Worm (Caenorhabditis elegans) whole organism, L4 larva: ENCODE data around the gene B0507.7.
A peak's percentile ranks its signal among the peaks of the same experiment; 100 is the strongest.

Experiments used
- R02D3.7 ChIP-seq: fragments of 150-350 bp; sonication (generic microtip); optimal IDR thresholded peaks from 3 replicates; lab custom pipeline; 2014; ENCODE audit warnings: missing biosample characterization, missing genetic modification characterization
- ama-1 ChIP-seq: fragments of 150-350 bp; optimal IDR thresholded peaks from 2 replicates; lab custom pipeline; 2014; ENCODE audit warnings: inconsistent platforms, mixed read lengths
- ceh-44 ChIP-seq: fragments of 200-800 bp; sonication (Bioruptor generic); IDR thresholded peaks from 2 replicates; pipeline ENCODE4 v1.3.6; 2022; ENCODE audit warnings: missing genetic modification reagents, missing genetic modification characterization, missing compliant biosample characterization
- dve-1 ChIP-seq: sonication (generic microtip); optimal IDR thresholded peaks from 2 replicates; lab custom pipeline; 2017; ENCODE audit warnings: antibody characterized with exemption, mild to moderate bottlenecking, missing genetic modification characterization, missing compliant biosample characterization; ENCODE audit not compliant: insufficient read depth
- fkh-10 ChIP-seq: fragments of 150-350 bp; optimal IDR thresholded peaks from 2 replicates; lab custom pipeline; 2014; ENCODE audit warnings: missing biosample characterization, missing genetic modification reagents, missing genetic modification characterization
- unc-62 ChIP-seq, 3 experiments: fragments of 150-350 bp in 1 of 3; sonication (generic microtip); optimal IDR thresholded peaks in 2 of 3; peaks in 1 of 3; 1 replicate in 1 of 3; 2 replicates in 2 of 3; lab custom pipeline; 2014 to 2017; ENCODE audit warnings: missing biosample characterization in 3 of 3, missing genetic modification characterization in 3 of 3, missing genetic modification reagents in 3 of 3, missing genotype in 1 of 3
- zip-11 ChIP-seq: fragments of 200-800 bp; sonication (Bioruptor generic); IDR thresholded peaks from 2 replicates; pipeline ENCODE4 v1.3.6; 2022; ENCODE audit warnings: missing genetic modification characterization, missing compliant biosample characterization

DNA sequence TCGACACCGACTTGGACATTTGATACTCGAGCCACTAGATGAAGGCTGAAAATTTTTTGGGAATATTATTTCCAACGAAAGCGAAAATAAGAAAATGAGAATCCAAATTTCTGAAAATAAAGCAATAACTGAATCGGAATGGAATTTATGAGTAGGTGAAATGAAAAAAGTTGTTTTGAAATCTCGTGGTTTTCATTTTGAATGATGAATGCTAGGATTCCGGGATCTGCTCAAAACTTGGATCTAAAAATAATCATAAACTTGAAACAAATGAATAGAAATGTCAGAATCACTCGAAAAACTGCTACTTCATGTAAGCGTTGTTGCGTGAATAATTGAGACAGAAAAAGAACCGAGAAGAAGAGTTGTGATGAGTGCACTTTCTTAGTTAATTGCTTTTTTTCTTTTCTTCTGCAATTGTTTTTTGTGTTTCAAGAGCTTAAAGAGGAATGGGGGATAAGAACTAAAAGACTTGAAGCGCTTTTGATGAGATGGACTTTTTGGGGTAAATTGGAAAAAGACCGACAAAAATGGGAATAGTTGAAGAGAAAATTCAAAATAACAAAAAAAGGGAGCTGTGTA, 42.6 kb upstream of the B0507.7 start, which contains the start of gene magu-2:
- TF ChIP-seq dve-1 (tag; lab: Kevin White, UChicago): no peak
- no peak for TF ChIP-seq ceh-44 (GFP tag; lab: Robert Waterston, UW)
- no peak for TF ChIP-seq zip-11 (GFP tag; lab: Robert Waterston, UW)
- TF ChIP-seq R02D3.7 (tag; lab: Kevin White, UChicago): no peak
- TF ChIP-seq ama-1 (lab: Kevin White, UChicago): no peak
- peak in 1 of 2 experiments; percentile 63 for TF ChIP-seq unc-62 (GFP tag; optimal IDR thresholded peaks at IDR 0.05 in 1 of 2; lab: Kevin White, UChicago)
- no peak for TF ChIP-seq unc-62 (tag; optimal IDR thresholded peaks at IDR 0.05; lab: Kevin White, UChicago)
- no peak for TF ChIP-seq fkh-10 (GFP tag; lab: Kevin White, UChicago)
